Fruit fly (Drosophila melanogaster) Kc167 (cell line): Measurements from ENCODE around the gene Tango6.

Experiments used
- insv ChIP-seq: fragments of >200 bp; optimal IDR thresholded peaks from 3 replicates; lab custom pipeline; 2018; ENCODE audit warnings: missing external identifiers
- psq ChIP-seq: fragments of >200 bp; optimal IDR thresholded peaks from 2 replicates; lab custom pipeline; 2017; ENCODE audit warnings: missing external identifiers
- ttk ChIP-seq: sonication (Bioruptor generic); optimal IDR thresholded peaks from 2 replicates; lab custom pipeline; 2017; ENCODE audit warnings: missing external identifiers

DNA sequence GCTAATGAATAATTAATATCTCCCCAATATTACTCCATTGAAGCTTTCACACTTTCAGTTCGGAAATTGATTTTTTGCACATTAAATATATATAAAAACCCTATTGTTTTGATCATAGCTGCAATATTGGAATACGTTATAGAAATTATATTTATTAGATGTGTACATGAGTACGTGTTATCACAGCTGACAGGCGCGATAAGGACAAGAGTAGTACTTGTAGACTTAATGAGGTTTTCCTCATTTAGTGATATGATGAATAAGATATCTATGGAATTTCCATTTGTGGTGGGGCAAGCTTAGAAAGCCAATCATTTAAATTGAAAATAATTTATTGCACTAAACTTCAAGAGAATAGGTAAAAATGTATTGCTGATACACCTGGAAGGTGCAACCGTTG lies 33.6 kb downstream of the Tango6 start:
- TF ChIP-seq psq (no peak), insv (lab: Kevin White, UChicago) (no peak), ttk (lab: Kevin White, UChicago) (no peak)
